Fruit fly (Drosophila melanogaster): ENCODE results near the gene CG14983.
A peak's percentile ranks its signal among the peaks of the same experiment; 100 is the strongest.

CG14983 gene

dm6 chr3L:3977622-3978355 is 28.7 kb upstream of the CG14983 start (continued):
- TF ChIP-seq dmrt11E (tag; optimal IDR thresholded peaks at IDR 0.05) = peak; percentile 90
- no peak for TF ChIP-seq C15 (GFP tag; IDR thresholded peaks at IDR 0.05)
- TF ChIP-seq CG9437 (GFP tag; optimal IDR thresholded peaks at IDR 0.05) = no peak
- peak; percentile 29 for TF ChIP-seq CG15601 (tag; optimal IDR thresholded peaks at IDR 0.05)
- no peak for TF ChIP-seq ci (GFP tag; IDR thresholded peaks at IDR 0.05)
- TF ChIP-seq CG7556 (GFP tag; optimal IDR thresholded peaks at IDR 0.05) = peak; percentile 35
- no peak for TF ChIP-seq Bgb (GFP tag; IDR thresholded peaks at IDR 0.05; ENCODE audit: partially characterized antibody)
- TF ChIP-seq ERR (GFP tag; optimal IDR thresholded peaks at IDR 0.05) = no peak
- TF ChIP-seq Elba2 (GFP tag; optimal IDR thresholded peaks at IDR 0.05) = peak; percentile 58
- TF ChIP-seq CG9727 (GFP tag; optimal IDR thresholded peaks at IDR 0.05) = peak; percentile 78
- TF ChIP-seq CG12219 (GFP tag; optimal IDR thresholded peaks at IDR 0.05) = no peak
- TF ChIP-seq lbe (GFP tag; optimal IDR thresholded peaks at IDR 0.05) = no peak
- no peak for TF ChIP-seq sob (GFP tag; IDR thresholded peaks at IDR 0.05)
- no peak for TF ChIP-seq en (GFP tag; optimal IDR thresholded peaks at IDR 0.05)
- TF ChIP-seq az2 (GFP tag; optimal IDR thresholded peaks at IDR 0.05) = peak; percentile 18
- TF ChIP-seq CG11247 (GFP tag; IDR thresholded peaks at IDR 0.05) = no peak
- TF ChIP-seq CG18619 (GFP tag; optimal IDR thresholded peaks at IDR 0.05) = no peak
- TF ChIP-seq CG4360 (GFP tag; IDR thresholded peaks at IDR 0.05) = no peak
- TF ChIP-seq emc (GFP tag; optimal IDR thresholded peaks at IDR 0.05) = no peak
- TF ChIP-seq CG6791 (GFP tag; IDR thresholded peaks at IDR 0.05; ENCODE audit: partially characterized antibody) = no peak
- no peak for TF ChIP-seq NC2α (GFP tag; optimal IDR thresholded peaks at IDR 0.05)
- no peak for TF ChIP-seq Dref (GFP tag; IDR thresholded peaks at IDR 0.05)
- TF ChIP-seq ATbp (GFP tag; optimal IDR thresholded peaks at IDR 0.05) = no peak
- TF ChIP-seq scrt (GFP tag; optimal IDR thresholded peaks at IDR 0.05) = no peak
- no peak for TF ChIP-seq CG10147 (GFP tag; optimal IDR thresholded peaks at IDR 0.05)
- no peak for TF ChIP-seq CG12155 (GFP tag; optimal IDR thresholded peaks at IDR 0.05)
- TF ChIP-seq crp (GFP tag; optimal IDR thresholded peaks at IDR 0.05) = no peak

- TF ChIP-seq pros (GFP tag; optimal IDR thresholded peaks at IDR 0.05) (peak; percentile 92), CG4360 (GFP tag; IDR thresholded peaks at IDR 0.05) (peak; percentile 98), ac (GFP tag; optimal IDR thresholded peaks at IDR 0.05) (peak; percentile 32), kni (GFP tag; optimal IDR thresholded peaks at IDR 0.05) (no peak), row (GFP tag; IDR thresholded peaks at IDR 0.05) (no peak; the same call in 2 of the 3 replicates), D (optimal IDR thresholded peaks at IDR 0.05) (peak; percentile 0), D (GFP tag; optimal IDR thresholded peaks at IDR 0.05) (no peak), tap (tag; optimal IDR thresholded peaks at IDR 0.05) (peak; percentile 61), CG2199 (GFP tag; IDR thresholded peaks at IDR 0.05) (0 out of 3 replicates have a peak, but pooled peaks have one; percentile 54), scrt (GFP tag; optimal IDR thresholded peaks at IDR 0.05) (peak; percentile 79)
Observed at dm6 chr3L:3976438-3976837, 27.3 kb upstream of the CG14983 start.

dm6 chr3L:3972599-3972998 is 23.5 kb upstream of the CG14983 start, which contains the start of gene CG43915:
Gene CG43915 (plus strand): TSS chr3L:3972899.
- TF ChIP-seq croc (GFP tag; conservative IDR thresholded peaks at IDR 0.05) (no peak), bsh (GFP tag; optimal IDR thresholded peaks at IDR 0.05) (no peak)
